Worm (Caenorhabditis elegans) whole organism, L4/young adult: ENCODE results near the gene pqn-18.

Source experiments
- W03F9.2 ChIP-seq: fragments of 150-350 bp; optimal IDR thresholded peaks from 2 replicates; lab custom pipeline; 2014; ENCODE audit warnings: missing biosample characterization, missing genetic modification characterization
- dao-5 ChIP-seq: sonication (generic microtip); optimal IDR thresholded peaks from 2 replicates; lab custom pipeline; 2016; ENCODE audit warnings: missing genotype, missing genetic modification characterization, moderate library complexity, missing compliant biosample characterization
- him-1 ChIP-seq: sonication (generic microtip); optimal IDR thresholded peaks from 2 replicates; lab custom pipeline; 2016; ENCODE audit warnings: missing genotype, missing genetic modification reagents, missing genetic modification characterization, missing compliant biosample characterization

pqn-18 gene

ce11 chrX:12951175-12951574, 43.5 kb downstream of the pqn-18 start:
- TF ChIP-seq dao-5 (no peak), him-1 (tag; lab: Kevin White, UChicago) (no peak), W03F9.2 (tag; lab: Kevin White, UChicago) (no peak)

DNA sequence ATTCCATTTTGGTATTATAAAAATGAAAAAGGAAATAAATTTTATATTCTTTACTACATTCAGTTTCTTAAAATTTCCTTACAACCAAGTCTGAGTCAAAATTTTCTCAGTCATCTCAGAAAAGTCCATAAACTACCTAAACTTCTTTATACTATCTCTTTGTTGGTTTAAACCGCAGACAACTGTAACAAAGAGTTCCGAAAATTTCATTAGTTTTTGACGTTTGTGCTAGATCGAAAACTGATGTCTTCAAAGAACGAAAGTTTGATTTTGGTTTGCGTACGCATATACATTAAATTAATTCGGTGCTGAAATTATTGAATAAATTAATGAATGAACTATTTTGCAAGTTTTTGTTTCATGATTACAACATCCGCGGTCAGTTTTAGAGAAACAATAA, 51.3 kb downstream of the pqn-18 start:
- TF ChIP-seq W03F9.2 (tag; lab: Kevin White, UChicago) (no peak), dao-5 (no peak), him-1 (tag; lab: Kevin White, UChicago) (no peak)

- TF ChIP-seq dao-5, result no peak
- no peak for TF ChIP-seq W03F9.2 (tag; lab: Kevin White, UChicago)
- no peak for TF ChIP-seq him-1 (tag; lab: Kevin White, UChicago)
Observed at ce11 chrX:12965163-12965562, 57.5 kb downstream of the pqn-18 start, which contains the start of gene frpr-2. Gene frpr-2 (plus strand): TSS chrX:12965463.
